Fruit fly (Drosophila melanogaster): ENCODE results near the gene RpL13.
A peak's percentile ranks its signal among the peaks of the same experiment; 100 is the strongest.

RpL13 gene

DNA sequence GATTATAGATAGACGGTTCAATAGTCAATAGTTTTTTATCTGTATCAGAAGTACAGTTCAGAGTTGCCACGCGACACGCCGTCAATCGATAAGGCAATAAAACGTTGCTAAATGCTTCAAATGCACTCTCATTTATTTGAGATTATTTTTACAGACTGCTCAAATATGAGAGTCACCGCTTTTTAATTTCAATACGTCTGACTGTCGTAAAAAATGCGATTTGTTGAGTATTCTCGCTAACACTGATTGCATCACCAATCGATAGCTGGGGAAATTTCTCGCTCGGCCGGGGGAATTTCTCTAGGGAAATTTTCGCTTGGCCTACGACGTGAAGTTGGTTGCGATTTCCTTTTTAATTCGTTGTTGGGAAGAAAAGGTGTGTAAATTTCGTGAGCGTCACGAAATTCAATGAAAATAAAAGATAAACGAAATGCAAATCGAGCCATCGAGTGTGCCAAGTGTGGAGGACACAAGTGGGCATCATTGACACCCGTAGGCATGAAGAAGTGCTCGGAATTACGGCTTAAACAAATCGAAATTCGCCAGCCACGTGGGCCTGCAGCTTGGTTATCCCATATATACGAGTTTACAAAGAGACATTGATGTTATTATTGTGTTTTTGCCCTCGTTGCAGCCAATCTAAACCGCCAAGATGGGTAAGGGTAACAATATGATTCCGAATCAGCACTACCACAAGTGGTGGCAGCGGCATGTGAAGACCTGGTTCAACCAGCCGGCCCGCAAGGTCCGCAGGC lies at the start of gene RpL13, which contains the start of gene Dref:
Gene RpL13, plus strand, starts transcription at position 331 of the 755 bp plus-strand sequence.
Gene Dref, minus strand, starts transcription at position 247 of the 755 bp plus-strand sequence.
- peak; percentile 91 for TF ChIP-seq esn (GFP tag; optimal IDR thresholded peaks at IDR 0.05)
- no peak for TF ChIP-seq CG10631 (GFP tag; optimal IDR thresholded peaks at IDR 0.05)
- peak; percentile 83 for TF ChIP-seq lz (GFP tag; optimal IDR thresholded peaks at IDR 0.05)
- peak; percentile 60 for TF ChIP-seq fd59A (GFP tag; optimal IDR thresholded peaks at IDR 0.05)
- TF ChIP-seq salr (GFP tag; optimal IDR thresholded peaks at IDR 0.05) = peak in 1 of 2 experiments; percentile 78
- TF ChIP-seq achi (GFP tag; optimal IDR thresholded peaks at IDR 0.05) = peak; percentile 82
- peak; percentile 79 for TF ChIP-seq CG34406 (GFP tag; optimal IDR thresholded peaks at IDR 0.05)
- no peak for TF ChIP-seq CG11902 (GFP tag; optimal IDR thresholded peaks at IDR 0.05)
- TF ChIP-seq CG3032 (tag; optimal IDR thresholded peaks at IDR 0.05) = peak; percentile 68
- TF ChIP-seq OdsH (GFP tag; optimal IDR thresholded peaks at IDR 0.05) = peak; percentile 78
- TF ChIP-seq CG8632 (GFP tag; optimal IDR thresholded peaks at IDR 0.05) = peak; percentile 84
- peak; percentile 65 for TF ChIP-seq CG8319 (GFP tag; optimal IDR thresholded peaks at IDR 0.05)
- peak; percentile 54 for TF ChIP-seq dsx (GFP tag; optimal IDR thresholded peaks at IDR 0.05; ENCODE audit: poor library complexity, severe bottlenecking)
- peak; percentile 79 for TF ChIP-seq fkh (GFP tag; optimal IDR thresholded peaks at IDR 0.05)
- peak; percentile 39; the same call in 1 of the 2 replicates for TF ChIP-seq CG15336 (GFP tag; IDR thresholded peaks at IDR 0.05)
- TF ChIP-seq CG9139 (GFP tag; optimal IDR thresholded peaks at IDR 0.05) = peak; percentile 86
- peak; percentile 77 for TF ChIP-seq pdm3 (GFP tag; optimal IDR thresholded peaks at IDR 0.05)
- no peak for TF ChIP-seq Smox (GFP tag; optimal IDR thresholded peaks at IDR 0.05)
- peak; percentile 82 for TF ChIP-seq fd85E (GFP tag; optimal IDR thresholded peaks at IDR 0.05)
- peak; percentile 53 for TF ChIP-seq Ets21C (GFP tag; optimal IDR thresholded peaks at IDR 0.05)
- TF ChIP-seq Hr38 (GFP tag; optimal IDR thresholded peaks at IDR 0.05) = no peak
- no peak for TF ChIP-seq Eip93F (GFP tag; optimal IDR thresholded peaks at IDR 0.05)
- peak; percentile 83 for TF ChIP-seq CG1621 (tag; optimal IDR thresholded peaks at IDR 0.05)
- peak; percentile 59 for TF ChIP-seq CG11762 (GFP tag; optimal IDR thresholded peaks at IDR 0.05; ENCODE audit: insufficient read depth)
- peak; percentile 46 for TF ChIP-seq dac (GFP tag; optimal IDR thresholded peaks at IDR 0.05)
- TF ChIP-seq Ets96B (tag; optimal IDR thresholded peaks at IDR 0.05) = peak; percentile 51
- peak; percentile 75 for TF ChIP-seq cyc (GFP tag; optimal IDR thresholded peaks at IDR 0.05)
- TF ChIP-seq Sox102F (GFP tag; optimal IDR thresholded peaks at IDR 0.05) = peak; percentile 92
- TF ChIP-seq CG4318 (GFP tag; optimal IDR thresholded peaks at IDR 0.05) = no peak
- TF ChIP-seq acj6 (GFP tag; optimal IDR thresholded peaks at IDR 0.05) = peak; percentile 72
- TF ChIP-seq Blimp-1 (GFP tag; optimal IDR thresholded peaks at IDR 0.05) = peak; percentile 82
- TF ChIP-seq CG6276 (GFP tag; optimal IDR thresholded peaks at IDR 0.05) = no peak
- TF ChIP-seq ss (GFP tag; optimal IDR thresholded peaks at IDR 0.05) = peak; percentile 69 to 93
- TF ChIP-seq CG16779 (tag; optimal IDR thresholded peaks at IDR 0.05) = peak; percentile 81
- TF ChIP-seq topi (GFP tag; optimal IDR thresholded peaks at IDR 0.05) = peak; percentile 85
- peak; percentile 83 for TF ChIP-seq Eip75B (GFP tag; optimal IDR thresholded peaks at IDR 0.05)
- peak; percentile 85 for TF ChIP-seq CG3919 (GFP tag; optimal IDR thresholded peaks at IDR 0.05)
- no peak for TF ChIP-seq Lpt (GFP tag; optimal IDR thresholded peaks at IDR 0.05)
- peak; percentile 84 for TF ChIP-seq CG7368 (GFP tag; optimal IDR thresholded peaks at IDR 0.05)
- TF ChIP-seq CG8119 (GFP tag; IDR thresholded peaks at IDR 0.05) = no peak; the same call in 1 of the 3 replicates
- TF ChIP-seq CG6854 (GFP tag; optimal IDR thresholded peaks at IDR 0.05) = peak; percentile 97
- peak; percentile 78 for TF ChIP-seq CG10669 (GFP tag; optimal IDR thresholded peaks at IDR 0.05)
- TF ChIP-seq Hr39 (GFP tag; optimal IDR thresholded peaks at IDR 0.05) = peak; percentile 67
- TF ChIP-seq spab (GFP tag; optimal IDR thresholded peaks at IDR 0.05) = no peak
- TF ChIP-seq Gug (GFP tag; IDR thresholded peaks at IDR 0.05) = peak; percentile 44
- TF ChIP-seq Sox15 (GFP tag; optimal IDR thresholded peaks at IDR 0.05) = peak; percentile 28
- peak; percentile 73 for TF ChIP-seq Hr4 (GFP tag; optimal IDR thresholded peaks at IDR 0.05)
- peak; percentile 92 for TF ChIP-seq vri (GFP tag; optimal IDR thresholded peaks at IDR 0.05)
- peak; percentile 78 for TF ChIP-seq Sox14 (GFP tag; optimal IDR thresholded peaks at IDR 0.05)
- peak; percentile 80 for TF ChIP-seq net (GFP tag; optimal IDR thresholded peaks at IDR 0.05)

Measured in whole organism, prepupa.